Worm (Caenorhabditis elegans): ENCODE results near the gene plr-1.

ce11 chrIII:11465394-11465948, 8.8 kb downstream of the plr-1 start:
- TF ChIP-seq sem-2 (GFP tag; optimal IDR thresholded peaks at IDR 0.05) (no peak), M03D4.4 (tag; optimal IDR thresholded peaks at IDR 0.05) (no peak), ztf-11 (tag; optimal IDR thresholded peaks at IDR 0.05) (no peak), lin-13 (tag; optimal IDR thresholded peaks at IDR 0.05) (no peak), nhr-76 (tag; optimal IDR thresholded peaks at IDR 0.05) (no peak), elt-1 (tag; optimal IDR thresholded peaks at IDR 0.05; ENCODE audit: borderline replicate concordance, insufficient read depth) (no peak), unc-62 (GFP tag; optimal IDR thresholded peaks at IDR 0.05) (no peak), pha-4 (tag; optimal IDR thresholded peaks at IDR 0.05) (no peak), snpc-4 (tag; optimal IDR thresholded peaks at IDR 0.05) (no peak), sptf-1 (tag; optimal IDR thresholded peaks at IDR 0.05) (no peak), nhr-28 (tag; optimal IDR thresholded peaks at IDR 0.05) (no peak)
